Fruit fly (Drosophila melanogaster): ENCODE measurements around the gene CG17477.

Gene CG17477

DNA sequence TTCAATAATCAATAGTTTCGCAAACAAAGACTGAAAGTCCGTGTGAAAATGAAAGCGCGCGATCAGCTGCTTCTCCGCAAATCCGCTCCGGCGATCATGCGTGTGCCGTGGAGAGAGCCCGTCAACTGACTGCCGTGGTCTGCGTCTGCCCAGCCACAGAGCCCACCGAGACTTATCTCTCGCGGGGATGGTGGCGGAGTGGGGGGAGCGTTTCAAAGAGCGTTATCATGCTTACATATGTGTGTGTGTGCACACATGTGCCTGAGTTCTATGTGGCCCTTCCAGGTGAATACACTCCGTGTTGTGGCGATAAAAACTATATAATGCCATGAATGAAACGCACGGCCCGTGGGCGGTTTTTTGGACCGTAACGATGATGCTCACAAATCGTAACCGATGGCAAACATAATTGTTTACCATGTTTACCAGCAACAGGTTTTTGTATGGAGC is 48.7 kb downstream of the CG17477 start (continued):
- TF ChIP-seq CG16779 (GFP tag; IDR thresholded peaks at IDR 0.05): no peak
- TF ChIP-seq CG1529 (GFP tag; optimal IDR thresholded peaks at IDR 0.05): no peak
- no peak for TF ChIP-seq CG8388 (GFP tag; optimal IDR thresholded peaks at IDR 0.05)
- TF ChIP-seq jigr1 (GFP tag; IDR thresholded peaks at IDR 0.05): no peak
- peak; percentile 4; the same call in 1 of the 2 replicates for TF ChIP-seq NFAT (GFP tag; IDR thresholded peaks at IDR 0.05)
- no peak for TF ChIP-seq Hand (GFP tag; optimal IDR thresholded peaks at IDR 0.05)
- peak; percentile 29; the same call in 1 of the 2 replicates for TF ChIP-seq seq (GFP tag; IDR thresholded peaks at IDR 0.05)
- TF ChIP-seq dati (GFP tag; IDR thresholded peaks at IDR 0.05): no peak
- no peak for TF ChIP-seq CG11560 (tag; IDR thresholded peaks at IDR 0.05)
- no peak for TF ChIP-seq CG17361 (GFP tag; IDR thresholded peaks at IDR 0.05)
- no peak for TF ChIP-seq kay (GFP tag; optimal IDR thresholded peaks at IDR 0.05)
- TF ChIP-seq CG14050 (GFP tag; IDR thresholded peaks at IDR 0.05): no peak
- TF ChIP-seq toy (GFP tag; IDR thresholded peaks at IDR 0.05): no peak
- TF ChIP-seq Pdp1 (GFP tag; optimal IDR thresholded peaks at IDR 0.05): peak in 1 of 2 experiments; percentile 78
- TF ChIP-seq CHES-1-like (GFP tag; optimal IDR thresholded peaks at IDR 0.05): no peak
- no peak for TF ChIP-seq disco-r (GFP tag; optimal IDR thresholded peaks at IDR 0.05)
- no peak for TF ChIP-seq fd3F (GFP tag; optimal IDR thresholded peaks at IDR 0.05)
- TF ChIP-seq Sry-β (GFP tag; optimal IDR thresholded peaks at IDR 0.05): no peak
- no peak for TF ChIP-seq pho (GFP tag; optimal IDR thresholded peaks at IDR 0.05)
- TF ChIP-seq jumu (GFP tag; optimal IDR thresholded peaks at IDR 0.05): no peak
- no peak for TF ChIP-seq CG13424 (tag; optimal IDR thresholded peaks at IDR 0.05)
- no peak for TF ChIP-seq Dip2 (GFP tag; IDR thresholded peaks at IDR 0.05)
- no peak for TF ChIP-seq Dfd (GFP tag; optimal IDR thresholded peaks at IDR 0.05)
- no peak for TF ChIP-seq CG15269 (tag; optimal IDR thresholded peaks at IDR 0.05)
- TF ChIP-seq az2 (GFP tag; optimal IDR thresholded peaks at IDR 0.05): no peak
- TF ChIP-seq CG10431 (GFP tag; optimal IDR thresholded peaks at IDR 0.05): no peak
- TF ChIP-seq chif (GFP tag; optimal IDR thresholded peaks at IDR 0.05): no peak
- TF ChIP-seq slou (GFP tag; optimal IDR thresholded peaks at IDR 0.05): no peak
- peak in 1 of 2 experiments; percentile 51 for TF ChIP-seq crp (GFP tag; optimal IDR thresholded peaks at IDR 0.05)
- TF ChIP-seq CG17328 (GFP tag; IDR thresholded peaks at IDR 0.05): no peak
- TF ChIP-seq BtbVII (GFP tag; optimal IDR thresholded peaks at IDR 0.05): peak; percentile 19
- no peak for TF ChIP-seq sens (GFP tag)
- no peak for TF ChIP-seq Elba2 (GFP tag; optimal IDR thresholded peaks at IDR 0.05)
- no peak for TF ChIP-seq CG2678 (tag; optimal IDR thresholded peaks at IDR 0.05)
- TF ChIP-seq CG7839 (tag; optimal IDR thresholded peaks at IDR 0.05): no peak
- TF ChIP-seq tll (GFP tag; optimal IDR thresholded peaks at IDR 0.05): no peak
- TF ChIP-seq Lim3 (GFP tag; IDR thresholded peaks at IDR 0.05): no peak
- TF ChIP-seq yki (optimal IDR thresholded peaks at IDR 0.05): no peak
- TF ChIP-seq PHDP (tag; optimal IDR thresholded peaks at IDR 0.05): no peak
- TF ChIP-seq prd (optimal IDR thresholded peaks at IDR 0.05): no peak
- no peak for TF ChIP-seq prd (GFP tag; IDR thresholded peaks at IDR 0.05)
- TF ChIP-seq usp (GFP tag; optimal IDR thresholded peaks at IDR 0.05): no peak
- TF ChIP-seq Med (GFP tag): peak; percentile 88
- no peak for TF ChIP-seq hkb (optimal IDR thresholded peaks at IDR 0.05)
- TF ChIP-seq hkb (GFP tag; IDR thresholded peaks at IDR 0.05): no peak
- no peak for TF ChIP-seq CG10959 (GFP tag; IDR thresholded peaks at IDR 0.05)
- TF ChIP-seq Optix (GFP tag; IDR thresholded peaks at IDR 0.05): no peak
- no peak for TF ChIP-seq Usf (GFP tag; optimal IDR thresholded peaks at IDR 0.05)
- TF ChIP-seq fu2 (GFP tag; optimal IDR thresholded peaks at IDR 0.05): no peak
- no peak for TF ChIP-seq CG2712 (tag; optimal IDR thresholded peaks at IDR 0.05)
- TF ChIP-seq trh (GFP tag; optimal IDR thresholded peaks at IDR 0.05): no peak
- no peak for TF ChIP-seq Six4 (GFP tag; optimal IDR thresholded peaks at IDR 0.05)
- peak; percentile 24 for TF ChIP-seq Fer1 (GFP tag; optimal IDR thresholded peaks at IDR 0.05)
- TF ChIP-seq crc (GFP tag; optimal IDR thresholded peaks at IDR 0.05): no peak

All from whole organism, embryonic.